Fruit fly (Drosophila melanogaster): ENCODE measurements around the gene CG42399.

Gene CG42399

dm6 chr2L:107476-108436 lies 45.3 kb downstream of the CG42399 start:
- TF ChIP-seq usp (GFP tag; optimal IDR thresholded peaks at IDR 0.05) (no peak), Dll (optimal IDR thresholded peaks at IDR 0.05) (no peak), EcR (GFP tag; optimal IDR thresholded peaks at IDR 0.05) (no peak)

dm6 chr2L:107032-107431 lies 46.1 kb downstream of the CG42399 start:
- TF ChIP-seq EcR (GFP tag; optimal IDR thresholded peaks at IDR 0.05), result no peak

dm6 chr2L:106540-106939 lies 46.6 kb downstream of the CG42399 start, which contains the start of the genes Nhe1 and Sam-S:
TSS of gene Nhe1 (minus strand) at chr2L:106732.
TSS of gene Sam-S (plus strand) at chr2L:106903.
- TF ChIP-seq EcR (GFP tag; optimal IDR thresholded peaks at IDR 0.05) (no peak), CG8478 (optimal IDR thresholded peaks at IDR 0.05) (no peak), psq (optimal IDR thresholded peaks at IDR 0.05) (no peak), usp (GFP tag; optimal IDR thresholded peaks at IDR 0.05) (no peak)

dm6 chr2L:102161-102761 lies 50.8 kb downstream of the CG42399 start, which contains the start of gene Creld:
TSS of gene Creld (plus strand) at chr2L:102380.
- no peak for TF ChIP-seq psq (optimal IDR thresholded peaks at IDR 0.05)
- no peak for TF ChIP-seq usp (GFP tag; optimal IDR thresholded peaks at IDR 0.05)
- no peak for TF ChIP-seq EcR (GFP tag; optimal IDR thresholded peaks at IDR 0.05)
- TF ChIP-seq Dll (optimal IDR thresholded peaks at IDR 0.05), result no peak
- TF ChIP-seq pan (optimal IDR thresholded peaks at IDR 0.05), result no peak
- TF ChIP-seq CG8478 (optimal IDR thresholded peaks at IDR 0.05), result no peak

dm6 chr2L:94639-95059 lies 58.5 kb downstream of the CG42399 start, which contains the start of gene Zir:
TSS of gene Zir (plus strand) at chr2L:94739.
- TF ChIP-seq Dll (optimal IDR thresholded peaks at IDR 0.05) (no peak), EcR (GFP tag; optimal IDR thresholded peaks at IDR 0.05) (no peak), usp (GFP tag; optimal IDR thresholded peaks at IDR 0.05) (no peak)

Measured in whole organism.